Worm (Caenorhabditis elegans) whole organism, L4 larva: ENCODE data around the gene K11H3.3.

Source experiments
- D1046.2 ChIP-seq: fragments of 200-800 bp; sonication (Bioruptor generic); IDR thresholded peaks from 2 replicates; pipeline ENCODE4 v1.3.6; 2022; ENCODE audit warnings: missing genetic modification characterization, missing compliant biosample characterization
- F37D6.2 ChIP-seq: sonication (generic microtip); optimal IDR thresholded peaks from 2 replicates; lab custom pipeline; 2016; ENCODE audit warnings: mild to moderate bottlenecking, missing genetic modification characterization, missing compliant biosample characterization
- F44E2.7 ChIP-seq: fragments of 200-800 bp; sonication (Bioruptor generic); IDR thresholded peaks from 2 replicates; pipeline ENCODE4 v2.1.2; 2022; ENCODE audit warnings: missing genetic modification characterization, missing compliant biosample characterization
- T26A8.4 ChIP-seq: fragments of 200-800 bp; sonication (Bioruptor generic); IDR thresholded peaks from 2 replicates; pipeline ENCODE4 v1.3.6; 2022; ENCODE audit warnings: missing genetic modification characterization, missing compliant biosample characterization
- Y5F2A.4 ChIP-seq: fragments of 200-800 bp; sonication (Bioruptor generic); optimal IDR thresholded peaks from 2 replicates; lab custom pipeline; 2018; ENCODE audit warnings: mild to moderate bottlenecking, missing genetic modification characterization, missing compliant biosample characterization
- Y75B8A.6 ChIP-seq: fragments of 200-800 bp; sonication (Bioruptor generic); IDR thresholded peaks from 2 replicates; pipeline ENCODE4 v1.3.6; 2022; ENCODE audit warnings: missing genetic modification reagents, missing genetic modification characterization, missing compliant biosample characterization
- ZK337.2 ChIP-seq: fragments of 200-800 bp; sonication (Bioruptor generic); IDR thresholded peaks from 2 replicates; pipeline ENCODE4 v1.3.6; 2022; ENCODE audit warnings: missing genetic modification reagents, missing genetic modification characterization, missing compliant biosample characterization
- attf-4 ChIP-seq: sonication (generic microtip); optimal IDR thresholded peaks from 3 replicates; lab custom pipeline; 2017; ENCODE audit warnings: missing biosample characterization, missing genetic modification characterization
- ceh-28 ChIP-seq: fragments of 150-350 bp; optimal IDR thresholded peaks from 2 replicates; lab custom pipeline; 2014; ENCODE audit warnings: missing biosample characterization, missing genetic modification reagents, missing genetic modification characterization
- ceh-62 ChIP-seq: sonication (generic microtip); optimal IDR thresholded peaks from 2 replicates; lab custom pipeline; 2017; ENCODE audit warnings: missing biosample characterization, missing genetic modification characterization
- ceh-82 ChIP-seq: sonication (generic microtip); optimal IDR thresholded peaks from 2 replicates; lab custom pipeline; 2017; ENCODE audit warnings: missing biosample characterization, missing genetic modification characterization
- cey-2 ChIP-seq: sonication (generic microtip); optimal IDR thresholded peaks from 3 replicates; lab custom pipeline; 2017; ENCODE audit warnings: missing genetic modification characterization, mild to moderate bottlenecking, missing compliant biosample characterization, antibody characterized with exemption, borderline replicate concordance; ENCODE audit not compliant: insufficient read depth
- ctbp-1 ChIP-seq: fragments of 200-800 bp; sonication (Bioruptor generic); IDR thresholded peaks from 2 replicates; pipeline ENCODE4 v1.3.6; 2022; ENCODE audit warnings: missing genetic modification reagents, missing genetic modification characterization, missing compliant biosample characterization
- daf-12 ChIP-seq: fragments of 150-350 bp; optimal IDR thresholded peaks from 2 replicates; lab custom pipeline; 2014; ENCODE audit warnings: missing biosample characterization, missing genetic modification reagents, missing genetic modification characterization
- daf-8 ChIP-seq: fragments of 200-800 bp; sonication (Bioruptor generic); IDR thresholded peaks from 2 replicates; pipeline ENCODE4 v1.3.6; 2022; ENCODE audit warnings: missing genetic modification characterization, missing compliant biosample characterization
- dmd-6 ChIP-seq: fragments of 200-800 bp; sonication (Bioruptor generic); IDR thresholded peaks from 2 replicates; pipeline ENCODE4 v1.3.6; 2022; ENCODE audit warnings: missing genetic modification reagents, missing genetic modification characterization, missing compliant biosample characterization
- dmd-8 ChIP-seq: fragments of 200-800 bp; sonication (Bioruptor generic); IDR thresholded peaks from 2 replicates; pipeline ENCODE4 v1.3.6; 2022; ENCODE audit warnings: missing genetic modification characterization, missing compliant biosample characterization
- dmd-9 ChIP-seq: fragments of 200-800 bp; sonication (Bioruptor generic); IDR thresholded peaks from 2 replicates; pipeline ENCODE4 v1.3.6; 2022; ENCODE audit warnings: missing genetic modification reagents, missing genetic modification characterization, missing compliant biosample characterization
- dpl-1 ChIP-seq: fragments of 150-350 bp; optimal IDR thresholded peaks from 2 replicates; lab custom pipeline; 2014; ENCODE audit warnings: missing biosample characterization, missing genetic modification reagents, missing genetic modification characterization
- duxl-1 ChIP-seq: sonication (generic microtip); optimal IDR thresholded peaks from 2 replicates; lab custom pipeline; 2016; ENCODE audit warnings: mild to moderate bottlenecking, missing genetic modification characterization, moderate library complexity, missing compliant biosample characterization; ENCODE audit not compliant: poor library complexity
- dve-1 ChIP-seq: sonication (generic microtip); optimal IDR thresholded peaks from 2 replicates; lab custom pipeline; 2017; ENCODE audit warnings: antibody characterized with exemption, mild to moderate bottlenecking, missing genetic modification characterization, missing compliant biosample characterization; ENCODE audit not compliant: insufficient read depth
- egl-27 ChIP-seq: sonication (generic microtip); optimal IDR thresholded peaks from 3 replicates; lab custom pipeline; 2017; ENCODE audit warnings: missing biosample characterization, missing genetic modification reagents, missing genetic modification characterization
- fkh-10 ChIP-seq: fragments of 150-350 bp; optimal IDR thresholded peaks from 2 replicates; lab custom pipeline; 2014; ENCODE audit warnings: missing biosample characterization, missing genetic modification reagents, missing genetic modification characterization
- jun-1 ChIP-seq: fragments of 150-350 bp; optimal IDR thresholded peaks from 2 replicates; lab custom pipeline; 2014; ENCODE audit warnings: missing biosample characterization, missing genetic modification reagents, missing genetic modification characterization
- lin-15B ChIP-seq: fragments of 150-350 bp; sonication (generic microtip); optimal IDR thresholded peaks from 3 replicates; lab custom pipeline; 2014; ENCODE audit warnings: missing biosample characterization, missing genetic modification characterization
- lir-3 ChIP-seq: sonication (generic microtip); optimal IDR thresholded peaks from 2 replicates; lab custom pipeline; 2016; ENCODE audit warnings: mild to moderate bottlenecking, missing genetic modification characterization, missing compliant biosample characterization
- lsy-2 ChIP-seq, 2 experiments: fragments of 150-350 bp in 1 of 2; sonication (generic microtip) in 1 of 2; optimal IDR thresholded peaks; 2 replicates each; lab custom pipeline; 2014 to 2017; ENCODE audit warnings: missing biosample characterization in 2 of 2, missing genetic modification characterization in 2 of 2
- mdl-1 ChIP-seq, 2 experiments: fragments of 150-350 bp in 1 of 2; sonication (generic microtip) in 1 of 2; optimal IDR thresholded peaks; 2 replicates each; lab custom pipeline; 2014 to 2017; ENCODE audit warnings: missing biosample characterization in 2 of 2, missing genetic modification characterization in 2 of 2
- mdt-29 ChIP-seq: fragments of 200-800 bp; sonication (Bioruptor generic); IDR thresholded peaks from 2 replicates; pipeline ENCODE4 v1.3.6; 2022; ENCODE audit warnings: missing genetic modification reagents, missing genetic modification characterization, missing compliant biosample characterization
- mes-2 ChIP-seq: sonication (generic microtip); optimal IDR thresholded peaks from 2 replicates; lab custom pipeline; 2016; ENCODE audit warnings: missing genotype, mild to moderate bottlenecking, missing genetic modification characterization, missing compliant biosample characterization; ENCODE audit not compliant: poor library complexity, severe bottlenecking
- mxl-3 ChIP-seq: fragments of 200-800 bp; sonication (Bioruptor generic); optimal IDR thresholded peaks from 2 replicates; lab custom pipeline; 2018; ENCODE audit warnings: mild to moderate bottlenecking, missing genetic modification characterization, missing compliant biosample characterization
- nhr-10 ChIP-seq: fragments of 150-350 bp; optimal IDR thresholded peaks from 2 replicates; lab custom pipeline; 2014; ENCODE audit warnings: missing biosample characterization, missing genetic modification characterization
- nhr-102 ChIP-seq: sonication (generic microtip); optimal IDR thresholded peaks from 2 replicates; lab custom pipeline; 2016; ENCODE audit warnings: mild to moderate bottlenecking, missing genetic modification characterization, moderate library complexity, missing compliant biosample characterization
- nhr-111 ChIP-seq: fragments of 200-800 bp; sonication (Bioruptor generic); optimal IDR thresholded peaks from 2 replicates; lab custom pipeline; 2018; ENCODE audit warnings: mild to moderate bottlenecking, missing genetic modification characterization, missing compliant biosample characterization
- nhr-237 ChIP-seq: sonication (generic microtip); optimal IDR thresholded peaks from 2 replicates; lab custom pipeline; 2017; ENCODE audit warnings: missing biosample characterization, missing genetic modification characterization
- nhr-25 ChIP-seq: sonication (generic microtip); optimal IDR thresholded peaks from 2 replicates; lab custom pipeline; 2017; ENCODE audit warnings: missing genetic modification characterization, mild to moderate bottlenecking, missing compliant biosample characterization, antibody characterized with exemption, moderate library complexity, borderline replicate concordance; ENCODE audit not compliant: insufficient read depth
- nhr-42 ChIP-seq: fragments of 200-800 bp; sonication (Bioruptor generic); IDR thresholded peaks from 2 replicates; pipeline ENCODE4 v1.3.6; 2022; ENCODE audit warnings: missing genetic modification characterization, missing compliant biosample characterization
- nhr-48 ChIP-seq: sonication (generic microtip); optimal IDR thresholded peaks from 2 replicates; lab custom pipeline; 2016; ENCODE audit warnings: mild to moderate bottlenecking, missing genetic modification characterization, missing compliant biosample characterization
- nhr-6 ChIP-seq: fragments of 150-350 bp; optimal IDR thresholded peaks from 2 replicates; lab custom pipeline; 2014; ENCODE audit warnings: missing biosample characterization, missing genetic modification characterization
- nhr-77 ChIP-seq: fragments of 150-350 bp; optimal IDR thresholded peaks from 2 replicates; lab custom pipeline; 2014; ENCODE audit warnings: missing biosample characterization, missing genetic modification characterization
- pha-4 ChIP-seq, 2 experiments: fragments of 150-350 bp in 1 of 2; fragments of 200-800 bp in 1 of 2; sonication (Bioruptor generic) in 1 of 2; IDR thresholded peaks in 1 of 2; optimal IDR thresholded peaks in 1 of 2; 2 replicates each; pipeline versions ENCODE4 v1.3.6 to Lab custom; 2014 to 2022; ENCODE audit warnings: missing genetic modification characterization in 2 of 2, missing genetic modification reagents in 2 of 2, missing biosample characterization in 1 of 2, missing compliant biosample characterization in 1 of 2
- php-3 ChIP-seq: fragments of 200-800 bp; sonication (Bioruptor generic); IDR thresholded peaks from 2 replicates; pipeline ENCODE4 v1.3.6; 2022; ENCODE audit warnings: missing genetic modification reagents, missing genetic modification characterization, missing compliant biosample characterization
- pqm-1 ChIP-seq: sonication (generic microtip); optimal IDR thresholded peaks from 2 replicates; lab custom pipeline; 2017; ENCODE audit warnings: missing biosample characterization, missing genetic modification characterization
- sdz-12 ChIP-seq: fragments of 200-800 bp; sonication (Bioruptor generic); optimal IDR thresholded peaks from 2 replicates; lab custom pipeline; 2018; ENCODE audit warnings: mild to moderate bottlenecking, missing genetic modification characterization, missing compliant biosample characterization
- snpc-1.2 ChIP-seq: fragments of 200-800 bp; sonication (Bioruptor generic); IDR thresholded peaks from 2 replicates; pipeline ENCODE4 v1.3.6; 2022; ENCODE audit warnings: missing genetic modification reagents, missing genetic modification characterization, missing compliant biosample characterization
- spr-3 ChIP-seq: fragments of 200-800 bp; sonication (Bioruptor generic); optimal IDR thresholded peaks from 2 replicates; lab custom pipeline; 2018; ENCODE audit warnings: mild to moderate bottlenecking, missing genetic modification characterization, missing compliant biosample characterization
- tag-97 ChIP-seq: fragments of 200-800 bp; sonication (Bioruptor generic); IDR thresholded peaks from 2 replicates; pipeline ENCODE4 v1.3.6; 2022; ENCODE audit warnings: missing genetic modification characterization, missing compliant biosample characterization
- zip-11 ChIP-seq: fragments of 200-800 bp; sonication (Bioruptor generic); IDR thresholded peaks from 2 replicates; pipeline ENCODE4 v1.3.6; 2022; ENCODE audit warnings: missing genetic modification characterization, missing compliant biosample characterization
- ztf-11 ChIP-seq: fragments of 150-350 bp; optimal IDR thresholded peaks from 2 replicates; lab custom pipeline; 2014; ENCODE audit warnings: missing biosample characterization, missing genetic modification characterization
- ztf-7 ChIP-seq: fragments of 150-350 bp; optimal IDR thresholded peaks from 2 replicates; lab custom pipeline; 2014; ENCODE audit warnings: missing biosample characterization, missing genetic modification characterization

Gene K11H3.3

DNA sequence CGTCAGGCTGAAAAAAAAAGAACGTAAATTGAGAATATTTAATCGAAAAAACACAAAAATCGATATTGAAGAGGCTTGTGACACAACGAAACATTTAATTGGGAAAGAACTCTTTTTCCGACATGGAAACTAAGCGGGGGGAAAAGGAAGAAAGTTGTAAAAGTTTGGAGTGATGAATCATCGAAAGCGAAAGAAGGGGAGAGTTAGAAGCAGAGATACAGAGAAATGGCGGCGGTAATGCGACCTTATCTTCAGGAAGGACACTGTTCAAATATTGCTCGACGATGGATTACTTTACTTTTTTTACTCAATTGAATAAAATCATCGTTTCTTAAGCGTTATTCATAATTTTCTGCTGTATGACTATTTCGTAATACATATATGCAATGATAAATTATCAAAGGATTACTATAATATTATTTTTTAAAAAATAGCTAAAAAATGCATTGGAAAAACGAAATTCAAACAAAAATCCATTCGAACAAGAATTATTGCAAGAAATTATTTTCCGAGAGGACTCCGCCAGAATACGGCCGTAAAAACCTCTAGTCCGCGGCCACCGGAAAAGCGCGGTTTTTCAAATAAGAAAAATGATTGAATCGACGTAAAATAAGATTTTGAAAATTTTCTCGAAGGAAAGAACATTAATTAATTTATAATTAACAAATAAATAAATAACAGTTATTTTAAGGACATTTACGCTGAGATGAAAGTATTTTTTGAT is 16.3 kb downstream of the K11H3.3 start, which contains the start of gene dhhc-4:
TSS of gene dhhc-4 (minus strand) at position 13 of the 724 bp plus-strand sequence.
- TF ChIP-seq Y5F2A.4 (GFP tag; lab: Kevin White, UChicago) (no peak), ztf-11 (tag; lab: Kevin White, UChicago) (no peak), mdt-29 (GFP tag; lab: Robert Waterston, UW) (no peak), Y75B8A.6 (GFP tag; lab: Robert Waterston, UW) (no peak), dmd-9 (GFP tag; lab: Robert Waterston, UW) (peak; percentile 79), nhr-42 (GFP tag; lab: Robert Waterston, UW) (no peak), nhr-111 (GFP tag; lab: Kevin White, UChicago) (no peak), lsy-2 (tag; optimal IDR thresholded peaks at IDR 0.05; lab: Kevin White, UChicago) (peak in 1 of 2 experiments; percentile 71), ZK337.2 (peak; percentile 94), pha-4 (GFP tag; IDR thresholded peaks at IDR 0.05; lab: Robert Waterston, UW) (no peak), pha-4 (tag; optimal IDR thresholded peaks at IDR 0.05; lab: Kevin White, UChicago) (no peak), sdz-12 (GFP tag; lab: Kevin White, UChicago) (peak; percentile 54), cey-2 (tag; lab: Kevin White, UChicago) (no peak), ctbp-1 (GFP tag; lab: Robert Waterston, UW) (no peak), daf-12 (tag; lab: Kevin White, UChicago) (no peak), dmd-6 (GFP tag; lab: Robert Waterston, UW) (no peak), mxl-3 (no peak), mdl-1 (tag; optimal IDR thresholded peaks at IDR 0.05; lab: Kevin White, UChicago) (no peak), nhr-237 (tag; lab: Kevin White, UChicago) (no peak), nhr-10 (no peak), php-3 (GFP tag; lab: Robert Waterston, UW) (no peak; the same call in 1 of the 2 replicates), F44E2.7 (GFP tag; lab: Robert Waterston, UW) (no peak), pqm-1 (peak; percentile 5), ceh-82 (tag; lab: Kevin White, UChicago) (no peak), ztf-7 (no peak), nhr-25 (tag; lab: Kevin White, UChicago) (no peak), nhr-6 (peak; percentile 71), attf-4 (tag; lab: Kevin White, UChicago) (no peak), duxl-1 (tag; lab: Kevin White, UChicago) (peak; percentile 39), fkh-10 (GFP tag; lab: Kevin White, UChicago) (no peak), dve-1 (tag; lab: Kevin White, UChicago) (no peak), T26A8.4 (GFP tag; lab: Robert Waterston, UW) (no peak), mes-2 (tag; lab: Kevin White, UChicago) (peak; percentile 99), egl-27 (tag; lab: Kevin White, UChicago) (no peak), dmd-8 (GFP tag; lab: Robert Waterston, UW) (no peak), snpc-1.2 (GFP tag; lab: Robert Waterston, UW) (no peak), lin-15B (tag; lab: Kevin White, UChicago) (no peak), daf-8 (GFP tag; lab: Robert Waterston, UW) (no peak), jun-1 (tag; lab: Kevin White, UChicago) (no peak), dpl-1 (peak; percentile 94), D1046.2 (GFP tag; lab: Robert Waterston, UW) (no peak), nhr-77 (tag; lab: Kevin White, UChicago) (no peak), tag-97 (GFP tag; lab: Robert Waterston, UW) (0 out of 2 replicates have a peak, but pooled peaks have one; percentile 58), nhr-48 (tag; lab: Kevin White, UChicago) (no peak), F37D6.2 (tag; lab: Kevin White, UChicago) (peak; percentile 19), lir-3 (tag; lab: Kevin White, UChicago) (no peak), ceh-62 (tag; lab: Kevin White, UChicago) (no peak), zip-11 (no peak), spr-3 (no peak), nhr-102 (tag; lab: Kevin White, UChicago) (peak; percentile 57), ceh-28 (tag; lab: Kevin White, UChicago) (no peak)
